Worm (Caenorhabditis elegans): ENCODE data around the gene K01B6.3.

ce11 chrIII:9319641-9320040, 19.6 kb downstream of the K01B6.3 start, which contains the start of gene C40H1.9:
- TF ChIP-seq pha-2 (tag; optimal IDR thresholded peaks at IDR 0.05): no peak
- no peak for TF ChIP-seq ceh-22 (tag; optimal IDR thresholded peaks at IDR 0.05)
- TF ChIP-seq K02D7.2 (tag; optimal IDR thresholded peaks at IDR 0.05): no peak
- no peak for TF ChIP-seq syd-9 (tag; optimal IDR thresholded peaks at IDR 0.05)
- no peak for TF ChIP-seq ama-1 (optimal IDR thresholded peaks at IDR 0.05)
- TF ChIP-seq hlh-6 (tag; optimal IDR thresholded peaks at IDR 0.05): no peak
- no peak for TF ChIP-seq eyg-1 (tag; optimal IDR thresholded peaks at IDR 0.05)
